Fruit fly (Drosophila melanogaster) whole organism, embryonic: Measurements from ENCODE around the gene CG33791.

Experiments used
- Atf-2 ChIP-seq: fragments of 200-800 bp; sonication (Bioruptor generic); optimal IDR thresholded peaks from 2 replicates; lab custom pipeline; 2016; ENCODE audit warnings: missing biosample characterization, missing genetic modification characterization
- CG10366 ChIP-seq: fragments of 200-800 bp; sonication (Bioruptor generic); IDR thresholded peaks from 2 replicates; pipeline ENCODE4 v1.3.6; 2022; ENCODE audit warnings: missing biosample characterization, missing genetic modification characterization
- CG10462 ChIP-seq: fragments of 200-800 bp; sonication (Bioruptor generic); optimal IDR thresholded peaks from 2 replicates; lab custom pipeline; 2016; ENCODE audit warnings: missing biosample characterization, missing genetic modification characterization
- CG12219 ChIP-seq: fragments of 200-800 bp; sonication (Bioruptor generic); optimal IDR thresholded peaks from 3 replicates; lab custom pipeline; 2018; ENCODE audit warnings: missing biosample characterization, mild to moderate bottlenecking, missing genetic modification characterization
- CG12391 ChIP-seq: fragments of 200-800 bp; sonication (Bioruptor generic); optimal IDR thresholded peaks from 3 replicates; lab custom pipeline; 2018; ENCODE audit warnings: missing biosample characterization, mild to moderate bottlenecking, missing genetic modification characterization, moderate library complexity
- CG13624 ChIP-seq: fragments of 200-800 bp; sonication (Bioruptor generic); optimal IDR thresholded peaks from 2 replicates; lab custom pipeline; 2016; ENCODE audit warnings: missing biosample characterization, missing genetic modification characterization
- CG13894 ChIP-seq: fragments of 200-800 bp; sonication (Bioruptor generic); optimal IDR thresholded peaks from 3 replicates; lab custom pipeline; 2018; ENCODE audit warnings: missing biosample characterization, mild to moderate bottlenecking, missing genetic modification characterization, moderate library complexity
- CG14014 ChIP-seq: fragments of 200-800 bp; sonication (Bioruptor generic); IDR thresholded peaks from 2 replicates; pipeline ENCODE4 v1.3.6; 2022; ENCODE audit warnings: missing biosample characterization, missing genetic modification characterization
- CG15601 ChIP-seq: fragments of 200-800 bp; sonication (Bioruptor generic); optimal IDR thresholded peaks from 3 replicates; lab custom pipeline; 2019; ENCODE audit warnings: missing biosample characterization, mild to moderate bottlenecking, missing genetic modification characterization, moderate library complexity
- CG16863 ChIP-seq: fragments of 200-800 bp; sonication (Bioruptor generic); optimal IDR thresholded peaks from 3 replicates; lab custom pipeline; 2016; ENCODE audit warnings: missing biosample characterization, missing genetic modification characterization
- CG31224 ChIP-seq: fragments of 200-800 bp; sonication (Bioruptor generic); IDR thresholded peaks from 2 replicates; pipeline ENCODE4 v1.3.6; 2022; ENCODE audit warnings: missing biosample characterization, missing genetic modification characterization
- CG31365 ChIP-seq: fragments of 200-800 bp; sonication (Bioruptor generic); optimal IDR thresholded peaks from 2 replicates; lab custom pipeline; 2018; ENCODE audit warnings: missing biosample characterization, mild to moderate bottlenecking, missing genetic modification characterization
- CG31441 ChIP-seq: fragments of 200-800 bp; sonication (Bioruptor generic); IDR thresholded peaks from 2 replicates; pipeline ENCODE4 v1.3.6; 2022; ENCODE audit warnings: missing biosample characterization, missing genetic modification characterization
- CG33557 ChIP-seq: fragments of 200-800 bp; sonication (Bioruptor generic); optimal IDR thresholded peaks from 2 replicates; lab custom pipeline; 2019; ENCODE audit warnings: missing biosample characterization, mild to moderate bottlenecking, missing genetic modification characterization, moderate library complexity
- CG4404 ChIP-seq: fragments of 200-800 bp; sonication (Bioruptor generic); IDR thresholded peaks from 2 replicates; pipeline ENCODE4 v1.3.6; 2022; ENCODE audit warnings: missing biosample characterization, missing genetic modification characterization
- CG6175 ChIP-seq: fragments of 200-800 bp; sonication (Bioruptor generic); IDR thresholded peaks from 3 replicates; pipeline ENCODE4 v1.3.6; 2022; ENCODE audit warnings: missing biosample characterization, missing genetic modification characterization
- CG6654 ChIP-seq: fragments of 200-800 bp; sonication (Bioruptor generic); optimal IDR thresholded peaks from 2 replicates; lab custom pipeline; 2017; ENCODE audit warnings: missing biosample characterization, mild to moderate bottlenecking, missing genetic modification characterization
- CG6791 ChIP-seq: fragments of 200-800 bp; sonication (Bioruptor generic); IDR thresholded peaks from 3 replicates; pipeline ENCODE4 v1.3.6; 2022; ENCODE audit warnings: missing biosample characterization, missing genetic modification characterization; ENCODE audit not compliant: partially characterized antibody
- CG6854 ChIP-seq: fragments of 200-800 bp; sonication (Bioruptor generic); optimal IDR thresholded peaks from 3 replicates; lab custom pipeline; 2017; ENCODE audit warnings: missing biosample characterization, mild to moderate bottlenecking, missing genetic modification characterization
- CG7271 ChIP-seq: fragments of 200-800 bp; sonication (Bioruptor generic); optimal IDR thresholded peaks from 2 replicates; lab custom pipeline; 2018; ENCODE audit warnings: missing biosample characterization, mild to moderate bottlenecking, missing genetic modification characterization, moderate library complexity
- CG7786 ChIP-seq: fragments of 200-800 bp; sonication (Bioruptor generic); optimal IDR thresholded peaks from 2 replicates; lab custom pipeline; 2016; ENCODE audit warnings: missing biosample characterization, missing genetic modification characterization
- CG8089 ChIP-seq: fragments of 200-800 bp; sonication (Bioruptor generic); optimal IDR thresholded peaks from 3 replicates; lab custom pipeline; 2016; ENCODE audit warnings: missing biosample characterization, missing genetic modification characterization
- CG9727 ChIP-seq: fragments of 200-800 bp; sonication (Bioruptor generic); optimal IDR thresholded peaks from 3 replicates; lab custom pipeline; 2017; ENCODE audit warnings: missing biosample characterization, mild to moderate bottlenecking, missing genetic modification characterization
- CrebB ChIP-seq: fragments of 200-800 bp; sonication (Bioruptor generic); optimal IDR thresholded peaks from 3 replicates; lab custom pipeline; 2018; ENCODE audit warnings: missing biosample characterization, mild to moderate bottlenecking, missing genetic modification characterization
- D19A ChIP-seq: fragments of 200-800 bp; optimal IDR thresholded peaks from 3 replicates; lab custom pipeline; 2019; ENCODE audit warnings: missing biosample characterization, mild to moderate bottlenecking, missing genetic modification characterization, moderate library complexity
- Dek ChIP-seq: fragments of 200-800 bp; sonication (Bioruptor generic); optimal IDR thresholded peaks from 3 replicates; lab custom pipeline; 2019; ENCODE audit warnings: missing biosample characterization, mild to moderate bottlenecking, missing genetic modification characterization, moderate library complexity
- Dll ChIP-seq: fragments of 200-800 bp; sonication (Bioruptor generic); IDR thresholded peaks from 4 replicates; pipeline ENCODE4 v1.3.6; 2022; ENCODE audit warnings: missing biosample characterization, missing genetic modification characterization; ENCODE audit not compliant: partially characterized antibody
- Dref ChIP-seq: fragments of 200-800 bp; sonication (Bioruptor generic); IDR thresholded peaks from 2 replicates; pipeline ENCODE4 v1.3.6; 2022; ENCODE audit warnings: missing biosample characterization, missing genetic modification characterization
- Drgx ChIP-seq: fragments of 200-800 bp; sonication (Bioruptor generic); IDR thresholded peaks from 2 replicates; pipeline ENCODE4 v1.3.6; 2022; ENCODE audit warnings: missing biosample characterization, missing genetic modification characterization
- E2f1 ChIP-seq: fragments of 200-800 bp; sonication (Bioruptor generic); IDR thresholded peaks from 2 replicates; pipeline ENCODE4 v1.3.6; 2022; ENCODE audit warnings: missing biosample characterization, missing genetic modification characterization
- HmgD ChIP-seq: fragments of 200-800 bp; sonication (Bioruptor generic); optimal IDR thresholded peaks from 3 replicates; lab custom pipeline; 2016; ENCODE audit warnings: missing biosample characterization, missing genetic modification characterization
- Hmr ChIP-seq: fragments of 200-800 bp; sonication (Bioruptor generic); optimal IDR thresholded peaks from 3 replicates; lab custom pipeline; 2017; ENCODE audit warnings: mild to moderate bottlenecking, missing biosample characterization, missing genetic modification reagents, missing genetic modification characterization
- Hmx ChIP-seq: fragments of 200-800 bp; sonication (Bioruptor generic); optimal IDR thresholded peaks from 2 replicates; lab custom pipeline; 2016; ENCODE audit warnings: missing biosample characterization, missing genetic modification characterization
- Hr39 ChIP-seq: fragments of >200 bp; optimal IDR thresholded peaks from 2 replicates; lab custom pipeline; 2017
- Max ChIP-seq: fragments of 200-800 bp; sonication (Bioruptor generic); optimal IDR thresholded peaks from 2 replicates; lab custom pipeline; 2016; ENCODE audit warnings: missing biosample characterization, mild to moderate bottlenecking, missing genetic modification characterization
- Med ChIP-seq: fragments of 200-800 bp; sonication (Bioruptor generic); peaks from one replicate; lab custom pipeline; 2016; ENCODE audit warnings: missing biosample characterization, missing genetic modification characterization, mild to moderate bottlenecking, inconsistent platforms, moderate library complexity
- Mrtf ChIP-seq: fragments of 200-800 bp; sonication (Bioruptor generic); IDR thresholded peaks from 3 replicates; pipeline ENCODE4 v1.3.6; 2022; ENCODE audit warnings: missing biosample characterization, missing genetic modification characterization
- Nf-YB ChIP-seq: fragments of 200-800 bp; sonication (Bioruptor generic); optimal IDR thresholded peaks from 3 replicates; lab custom pipeline; 2019; ENCODE audit warnings: missing biosample characterization, mild to moderate bottlenecking, missing genetic modification characterization, moderate library complexity
- Stat92E ChIP-seq, 3 experiments: fragments of >200 bp in 2 of 3; fragments of 200-800 bp in 1 of 3; sonication (Bioruptor generic) in 1 of 3; optimal IDR thresholded peaks; 2 replicates each; lab custom pipeline; 2017 to 2019; ENCODE audit warnings: missing biosample characterization in 3 of 3, missing genetic modification characterization in 3 of 3, mild to moderate bottlenecking in 1 of 3, moderate library complexity in 1 of 3
- ato ChIP-seq: fragments of 200-800 bp; sonication (Bioruptor generic); IDR thresholded peaks from 2 replicates; pipeline ENCODE4 v1.3.6; 2022; ENCODE audit warnings: missing biosample characterization, missing genetic modification characterization; ENCODE audit not compliant: partially characterized antibody
- cwo ChIP-seq: fragments of 200-800 bp; sonication (Bioruptor generic); optimal IDR thresholded peaks from 3 replicates; lab custom pipeline; 2017; ENCODE audit warnings: missing biosample characterization, missing genetic modification characterization, mild to moderate bottlenecking, moderate library complexity, missing genetic modification reagents
- fd3F ChIP-seq: fragments of 200-800 bp; sonication (Bioruptor generic); optimal IDR thresholded peaks from 2 replicates; lab custom pipeline; 2018; ENCODE audit warnings: missing biosample characterization, mild to moderate bottlenecking, missing genetic modification characterization, moderate library complexity
- jing ChIP-seq: fragments of 200-800 bp; sonication (Bioruptor generic); optimal IDR thresholded peaks from 2 replicates; lab custom pipeline; 2018; ENCODE audit warnings: missing biosample characterization, mild to moderate bottlenecking, missing genetic modification characterization
- mam ChIP-seq: fragments of 200-800 bp; sonication (Bioruptor generic); optimal IDR thresholded peaks from 3 replicates; lab custom pipeline; 2016; ENCODE audit warnings: missing biosample characterization, missing genetic modification characterization
- phol ChIP-seq: fragments of 200-800 bp; sonication (Bioruptor generic); optimal IDR thresholded peaks from 3 replicates; lab custom pipeline; 2018; ENCODE audit warnings: missing biosample characterization, mild to moderate bottlenecking, missing genetic modification characterization, moderate library complexity
- ranshi ChIP-seq: fragments of 200-800 bp; sonication (Bioruptor generic); IDR thresholded peaks from 2 replicates; pipeline ENCODE4 v1.3.6; 2022; ENCODE audit warnings: missing biosample characterization, missing genetic modification characterization
- run ChIP-seq: fragments of 200-800 bp; sonication (Bioruptor generic); optimal IDR thresholded peaks from 3 replicates; lab custom pipeline; 2018; ENCODE audit warnings: missing biosample characterization, mild to moderate bottlenecking, missing genetic modification characterization
- sr ChIP-seq: fragments of 200-800 bp; sonication (Bioruptor generic); IDR thresholded peaks from 3 replicates; pipeline ENCODE4 v1.3.6; 2022; ENCODE audit warnings: missing biosample characterization, missing genetic modification characterization
- vvl ChIP-seq: fragments of 200-800 bp; sonication (Bioruptor generic); IDR thresholded peaks from 2 replicates; pipeline ENCODE4 v1.3.6; 2022; ENCODE audit warnings: missing biosample characterization, missing genetic modification characterization
- wek ChIP-seq: fragments of 200-800 bp; sonication (Bioruptor generic); optimal IDR thresholded peaks from 3 replicates; lab custom pipeline; 2018; ENCODE audit warnings: missing biosample characterization, mild to moderate bottlenecking, missing genetic modification characterization, moderate library complexity

The CG33791 gene

dm6 chr3L:1578391-1578948, 24.3 kb upstream of the CG33791 start (continued):
- TF ChIP-seq CG10462 (GFP tag; lab: Kevin White, UChicago) = no peak
- TF ChIP-seq CG6854 (GFP tag; lab: Kevin White, UChicago) = peak; percentile 28
- TF ChIP-seq Hr39 (lab: Kevin White, UChicago) = no peak
- TF ChIP-seq wek = no peak
- peak; percentile 26 for TF ChIP-seq CG12391
- TF ChIP-seq CG31441 (GFP tag; lab: Robert Waterston, UW) = peak; percentile 28; the same call in 1 of the 2 replicates
- peak; percentile 93 for TF ChIP-seq Med (GFP tag; lab: Kevin White, UChicago)
- TF ChIP-seq CG7786 (GFP tag; lab: Kevin White, UChicago) = no peak
- peak; percentile 75 for TF ChIP-seq phol
- peak; percentile 2 for TF ChIP-seq Nf-YB (GFP tag; lab: Kevin White, UChicago)
- TF ChIP-seq Hmx (GFP tag; lab: Kevin White, UChicago) = no peak
- no peak for TF ChIP-seq Hmr
- TF ChIP-seq E2f1 (GFP tag; lab: Robert Waterston, UW) = 0 out of 2 replicates have a peak, but pooled peaks have one; percentile 35
- no peak for TF ChIP-seq Stat92E (GFP tag; optimal IDR thresholded peaks at IDR 0.05; lab: Kevin White, UChicago)
- TF ChIP-seq Dll (GFP tag; lab: Robert Waterston, UW) = no peak
- no peak for TF ChIP-seq CG6654
- no peak for TF ChIP-seq CG31365
- no peak for TF ChIP-seq CrebB (tag; lab: Kevin White, UChicago)
- TF ChIP-seq fd3F (GFP tag; lab: Kevin White, UChicago) = peak; percentile 3
- peak; percentile 34; the same call in 1 of the 2 replicates for TF ChIP-seq CG14014 (GFP tag; lab: Robert Waterston, UW)
- 0 out of 3 replicates have a peak, but pooled peaks have one; percentile 27 for TF ChIP-seq sr (GFP tag; lab: Robert Waterston, UW)
- TF ChIP-seq ranshi (GFP tag; lab: Robert Waterston, UW) = peak; percentile 46
- TF ChIP-seq Dek (tag; lab: Kevin White, UChicago) = no peak
- TF ChIP-seq Atf-2 (GFP tag; lab: Kevin White, UChicago) = no peak
- 0 out of 2 replicates have a peak, but pooled peaks have one; percentile 7 for TF ChIP-seq CG31224
- no peak for TF ChIP-seq HmgD (GFP tag; lab: Kevin White, UChicago)
- TF ChIP-seq CG13894 (tag; lab: Kevin White, UChicago) = no peak
- TF ChIP-seq CG7271 (tag; lab: Kevin White, UChicago) = no peak
- peak; percentile 45 for TF ChIP-seq CG9727 (GFP tag; lab: Kevin White, UChicago)
- TF ChIP-seq Drgx (GFP tag; lab: Robert Waterston, UW) = peak; percentile 9; the same call in 1 of the 2 replicates
- TF ChIP-seq CG33557 = peak; percentile 30
- TF ChIP-seq vvl (GFP tag; lab: Robert Waterston, UW) = peak; percentile 40; the same call in 1 of the 2 replicates
- TF ChIP-seq CG8089 (GFP tag; lab: Kevin White, UChicago) = no peak
- TF ChIP-seq CG16863 (GFP tag; lab: Kevin White, UChicago) = peak; percentile 26
- no peak for TF ChIP-seq CG6791 (GFP tag; lab: Robert Waterston, UW)
- no peak for TF ChIP-seq jing (GFP tag; lab: Kevin White, UChicago)
- no peak for TF ChIP-seq Max (GFP tag; lab: Kevin White, UChicago)
- TF ChIP-seq CG6175 (GFP tag; lab: Robert Waterston, UW) = no peak
- TF ChIP-seq cwo (GFP tag; lab: Kevin White, UChicago) = peak; percentile 29
- TF ChIP-seq CG4404 (GFP tag; lab: Robert Waterston, UW) = no peak
- TF ChIP-seq CG13624 (GFP tag; lab: Kevin White, UChicago) = peak; percentile 53
- TF ChIP-seq CG10366 (GFP tag; lab: Robert Waterston, UW) = no peak
- 0 out of 3 replicates have a peak, but pooled peaks have one; percentile 36 for TF ChIP-seq Mrtf (GFP tag; lab: Robert Waterston, UW)
- peak; percentile 30 for TF ChIP-seq D19A (tag; lab: Kevin White, UChicago)
- TF ChIP-seq CG12219 = no peak
- TF ChIP-seq CG15601 (tag; lab: Kevin White, UChicago) = peak; percentile 50
- TF ChIP-seq run (tag; lab: Kevin White, UChicago) = no peak
- TF ChIP-seq ato = no peak
- TF ChIP-seq mam (GFP tag; lab: Kevin White, UChicago) = no peak
- 0 out of 2 replicates have a peak, but pooled peaks have one; percentile 4 for TF ChIP-seq Dref (GFP tag; lab: Robert Waterston, UW)
